Fruit fly (Drosophila melanogaster) whole organism, embryonic: ENCODE data around the gene Fkbp59.

Experiments used
- Asciz ChIP-seq: fragments of 200-800 bp; sonication (Bioruptor generic); optimal IDR thresholded peaks from 2 replicates; lab custom pipeline; 2017; ENCODE audit warnings: missing biosample characterization, mild to moderate bottlenecking, missing genetic modification characterization, missing genetic modification reagents
- Awh ChIP-seq: fragments of 200-800 bp; sonication (Bioruptor generic); IDR thresholded peaks from 2 replicates; pipeline ENCODE4, ENCODE4 v1.3.6; 2022; ENCODE audit warnings: missing biosample characterization, missing genetic modification characterization
- B-H2 ChIP-seq: fragments of 200-800 bp; sonication (Bioruptor generic); optimal IDR thresholded peaks from 2 replicates; lab custom pipeline; 2018; ENCODE audit warnings: missing biosample characterization, mild to moderate bottlenecking, missing genetic modification characterization
- CG10565 ChIP-seq: fragments of 200-800 bp; sonication (Bioruptor generic); optimal IDR thresholded peaks from 3 replicates; lab custom pipeline; 2016; ENCODE audit warnings: missing biosample characterization, mild to moderate bottlenecking, missing genetic modification characterization
- CG11093 ChIP-seq: fragments of 200-800 bp; sonication (Bioruptor generic); IDR thresholded peaks from 3 replicates; pipeline ENCODE4 v1.3.6; 2022; ENCODE audit warnings: missing biosample characterization, missing genetic modification characterization
- CG11456 ChIP-seq: fragments of 200-800 bp; sonication (Bioruptor generic); IDR thresholded peaks from 3 replicates; pipeline ENCODE4 v1.3.6; 2022; ENCODE audit warnings: missing biosample characterization, missing genetic modification characterization
- CG11560 ChIP-seq: fragments of 200-800 bp; sonication (Bioruptor generic); IDR thresholded peaks from 3 replicates; pipeline ENCODE4 v1.3.6; 2022; ENCODE audit warnings: missing biosample characterization, missing genetic modification characterization
- CG11696 ChIP-seq: fragments of 200-800 bp; sonication (Bioruptor generic); IDR thresholded peaks from 2 replicates; pipeline ENCODE4 v1.3.6; 2022; ENCODE audit warnings: missing biosample characterization, missing genetic modification characterization
- CG1233 ChIP-seq: fragments of 200-800 bp; sonication (Bioruptor generic); optimal IDR thresholded peaks from 4 replicates; lab custom pipeline; 2018; ENCODE audit warnings: missing biosample characterization, mild to moderate bottlenecking, missing genetic modification characterization
- CG13287 ChIP-seq: fragments of 200-800 bp; sonication (Bioruptor generic); IDR thresholded peaks from 2 replicates; pipeline ENCODE4 v1.3.6; 2022; ENCODE audit warnings: missing biosample characterization, missing genetic modification characterization; ENCODE audit not compliant: partially characterized antibody
- CG13775 ChIP-seq: fragments of 200-800 bp; sonication (Bioruptor generic); optimal IDR thresholded peaks from 3 replicates; lab custom pipeline; 2017; ENCODE audit warnings: missing biosample characterization, mild to moderate bottlenecking, missing genetic modification characterization
- CG15601 ChIP-seq: fragments of 200-800 bp; sonication (Bioruptor generic); optimal IDR thresholded peaks from 3 replicates; lab custom pipeline; 2019; ENCODE audit warnings: missing biosample characterization, mild to moderate bottlenecking, missing genetic modification characterization, moderate library complexity
- CG16779 ChIP-seq: fragments of 200-800 bp; sonication (Bioruptor generic); IDR thresholded peaks from 2 replicates; pipeline ENCODE4 v1.3.6; 2022; ENCODE audit warnings: missing biosample characterization, missing genetic modification characterization
- CG31388 ChIP-seq: fragments of 200-800 bp; sonication (Bioruptor generic); optimal IDR thresholded peaks from 2 replicates; lab custom pipeline; 2016; ENCODE audit warnings: missing biosample characterization, missing genetic modification characterization
- CG32532 ChIP-seq: fragments of 200-800 bp; sonication (Bioruptor generic); IDR thresholded peaks from 2 replicates; pipeline ENCODE4 v1.3.6; 2022; ENCODE audit warnings: missing biosample characterization, missing genetic modification characterization
- CG3838 ChIP-seq: fragments of 200-800 bp; sonication (Bioruptor generic); optimal IDR thresholded peaks from 3 replicates; lab custom pipeline; 2016; ENCODE audit warnings: missing biosample characterization, missing genetic modification characterization
- CG4730 ChIP-seq: fragments of 200-800 bp; sonication (Bioruptor generic); IDR thresholded peaks from 2 replicates; pipeline ENCODE4 v1.3.6; 2022; ENCODE audit warnings: missing biosample characterization, missing genetic modification characterization
- CG6175 ChIP-seq: fragments of 200-800 bp; sonication (Bioruptor generic); IDR thresholded peaks from 3 replicates; pipeline ENCODE4 v1.3.6; 2022; ENCODE audit warnings: missing biosample characterization, missing genetic modification characterization
- CG7963 ChIP-seq: fragments of 200-800 bp; sonication (Bioruptor generic); IDR thresholded peaks from 3 replicates; pipeline ENCODE4 v1.3.6; 2022; ENCODE audit warnings: missing biosample characterization, missing genetic modification characterization; ENCODE audit not compliant: partially characterized antibody
- Dad ChIP-seq: fragments of 200-800 bp; sonication (Bioruptor generic); optimal IDR thresholded peaks from 3 replicates; lab custom pipeline; 2016; ENCODE audit warnings: missing biosample characterization, missing genetic modification characterization
- Dip2 ChIP-seq: fragments of 200-800 bp; sonication (Bioruptor generic); IDR thresholded peaks from 2 replicates; pipeline ENCODE4 v1.3.6; 2022; ENCODE audit warnings: missing biosample characterization, missing genetic modification characterization
- Dp ChIP-seq: fragments of 200-800 bp; sonication (Bioruptor generic); optimal IDR thresholded peaks from 2 replicates; lab custom pipeline; 2018; ENCODE audit warnings: missing biosample characterization, mild to moderate bottlenecking, missing genetic modification characterization, moderate library complexity
- Fer1 ChIP-seq: fragments of 200-800 bp; sonication (Bioruptor generic); optimal IDR thresholded peaks from 2 replicates; lab custom pipeline; 2017; ENCODE audit warnings: missing biosample characterization, mild to moderate bottlenecking, missing genetic modification characterization
- HLH3B ChIP-seq: fragments of 200-800 bp; sonication (Bioruptor generic); IDR thresholded peaks from 2 replicates; pipeline ENCODE4 v1.3.6; 2022; ENCODE audit warnings: missing biosample characterization, missing genetic modification characterization
- Med ChIP-seq: fragments of 200-800 bp; sonication (Bioruptor generic); peaks from one replicate; lab custom pipeline; 2016; ENCODE audit warnings: missing biosample characterization, missing genetic modification characterization, mild to moderate bottlenecking, inconsistent platforms, moderate library complexity
- Opbp ChIP-seq: fragments of 200-800 bp; sonication (Bioruptor generic); IDR thresholded peaks from 3 replicates; pipeline ENCODE4 v1.3.6; 2022; ENCODE audit warnings: missing biosample characterization, missing genetic modification characterization; ENCODE audit not compliant: partially characterized antibody
- Poxn ChIP-seq: fragments of 200-800 bp; sonication (Bioruptor generic); IDR thresholded peaks from 2 replicates; pipeline ENCODE4 v1.3.6; 2022; ENCODE audit warnings: missing biosample characterization, missing genetic modification characterization
- Ptx1 ChIP-seq: fragments of 200-800 bp; sonication (Bioruptor generic); IDR thresholded peaks from 2 replicates; pipeline ENCODE4 v1.3.6; 2022; ENCODE audit warnings: missing biosample characterization, missing genetic modification characterization
- Ravus ChIP-seq: fragments of 200-800 bp; sonication (Bioruptor generic); IDR thresholded peaks from 2 replicates; pipeline ENCODE4 v1.3.6; 2022; ENCODE audit warnings: missing biosample characterization, missing genetic modification characterization
- TFAM ChIP-seq: fragments of 200-800 bp; sonication (Bioruptor generic); optimal IDR thresholded peaks from 2 replicates; lab custom pipeline; 2017; ENCODE audit warnings: missing biosample characterization, missing genetic modification characterization, inconsistent platforms
- Taf1 ChIP-seq: fragments of 200-800 bp; sonication (Bioruptor generic); IDR thresholded peaks from 2 replicates; pipeline ENCODE4 v1.3.6; 2022; ENCODE audit warnings: missing biosample characterization, missing genetic modification characterization
- al ChIP-seq: fragments of 200-800 bp; sonication (Bioruptor generic); IDR thresholded peaks from 2 replicates; pipeline ENCODE4 v1.3.6; 2022; ENCODE audit warnings: missing biosample characterization, missing genetic modification characterization
- ap ChIP-seq: fragments of 200-800 bp; sonication (Bioruptor generic); IDR thresholded peaks from 2 replicates; pipeline ENCODE4 v1.3.6; 2022; ENCODE audit warnings: missing biosample characterization, missing genetic modification characterization
- ash1 ChIP-seq: fragments of 200-800 bp; sonication (Bioruptor generic); optimal IDR thresholded peaks from 2 replicates; lab custom pipeline; 2018; ENCODE audit warnings: missing biosample characterization, mild to moderate bottlenecking, missing genetic modification characterization
- br ChIP-seq: fragments of >200 bp; optimal IDR thresholded peaks from 2 replicates; lab custom pipeline; 2017
- crol ChIP-seq: fragments of 200-800 bp; sonication (Bioruptor generic); IDR thresholded peaks from 2 replicates; pipeline ENCODE4 v1.3.6; 2022; ENCODE audit warnings: missing biosample characterization, missing genetic modification characterization
- da ChIP-seq: fragments of 200-800 bp; sonication (Bioruptor generic); optimal IDR thresholded peaks from 2 replicates; lab custom pipeline; 2016; ENCODE audit warnings: missing biosample characterization, missing genetic modification characterization
- dmrt11E ChIP-seq: fragments of 200-800 bp; sonication (Bioruptor generic); optimal IDR thresholded peaks from 3 replicates; lab custom pipeline; 2018; ENCODE audit warnings: missing biosample characterization, mild to moderate bottlenecking, missing genetic modification characterization, moderate library complexity
- h ChIP-seq: fragments of >200 bp; optimal IDR thresholded peaks from 2 replicates; lab custom pipeline; 2017
- her ChIP-seq: fragments of 200-800 bp; sonication (Bioruptor generic); optimal IDR thresholded peaks from 2 replicates; lab custom pipeline; 2016; ENCODE audit warnings: missing biosample characterization, missing genetic modification characterization
- inv ChIP-seq: fragments of 200-800 bp; sonication (Bioruptor generic); IDR thresholded peaks from 2 replicates; pipeline ENCODE4 v1.3.6; 2022; ENCODE audit warnings: missing biosample characterization, missing genetic modification characterization; ENCODE audit not compliant: partially characterized antibody
- jigr1 ChIP-seq: fragments of 200-800 bp; sonication (Bioruptor generic); IDR thresholded peaks from 3 replicates; pipeline ENCODE4 v1.3.6; 2022; ENCODE audit warnings: missing biosample characterization, missing genetic modification characterization
- nerfin-2 ChIP-seq: fragments of 200-800 bp; sonication (Bioruptor generic); IDR thresholded peaks from 2 replicates; pipeline ENCODE4 v1.3.6; 2022; ENCODE audit warnings: missing biosample characterization, missing genetic modification characterization; ENCODE audit not compliant: partially characterized antibody
- prd ChIP-seq, 3 experiments: fragments of >200 bp in 2 of 3; fragments of 200-800 bp in 1 of 3; sonication (Bioruptor generic) in 1 of 3; optimal IDR thresholded peaks in 2 of 3; IDR thresholded peaks in 1 of 3; 2 replicates in 2 of 3; 3 replicates in 1 of 3; pipeline versions ENCODE4 v1.3.6 to Lab custom; 2017 to 2022; ENCODE audit warnings: missing biosample characterization in 1 of 3, missing genetic modification characterization in 1 of 3
- sc ChIP-seq, 3 experiments: fragments of >200 bp in 2 of 3; fragments of 200-800 bp in 1 of 3; sonication (Bioruptor generic) in 1 of 3; optimal IDR thresholded peaks; 2 replicates in 2 of 3; 3 replicates in 1 of 3; lab custom pipeline; 2017; ENCODE audit warnings: mild to moderate bottlenecking in 1 of 3, missing biosample characterization in 1 of 3, missing genetic modification characterization in 1 of 3, missing genetic modification reagents in 1 of 3
- slbo ChIP-seq: fragments of 200-800 bp; sonication (Bioruptor generic); IDR thresholded peaks from 2 replicates; pipeline ENCODE4 v1.3.6; 2022; ENCODE audit warnings: missing biosample characterization, missing genetic modification characterization
- sqz ChIP-seq: fragments of 200-800 bp; sonication (Bioruptor generic); optimal IDR thresholded peaks from 3 replicates; lab custom pipeline; 2018; ENCODE audit warnings: missing biosample characterization, mild to moderate bottlenecking, missing genetic modification characterization
- tin ChIP-seq: fragments of 200-800 bp; sonication (Bioruptor generic); optimal IDR thresholded peaks from 3 replicates; lab custom pipeline; 2016; ENCODE audit warnings: missing biosample characterization, missing genetic modification characterization
- tup ChIP-seq: fragments of 200-800 bp; sonication (Bioruptor generic); optimal IDR thresholded peaks from 2 replicates; lab custom pipeline; 2016; ENCODE audit warnings: missing biosample characterization, mild to moderate bottlenecking, missing genetic modification characterization, moderate library complexity
- zf30C ChIP-seq: fragments of 200-800 bp; sonication (Bioruptor generic); optimal IDR thresholded peaks from 3 replicates; lab custom pipeline; 2018; ENCODE audit warnings: missing biosample characterization, mild to moderate bottlenecking, missing genetic modification characterization
- zfh1 ChIP-seq: fragments of 200-800 bp; sonication (Bioruptor generic); IDR thresholded peaks from 3 replicates; pipeline ENCODE4 v1.3.6; 2022; ENCODE audit warnings: missing biosample characterization, missing genetic modification characterization

Gene Fkbp59

dm6 chr2L:9911783-9912182, 24.0 kb downstream of the Fkbp59 start (continued):
- TF ChIP-seq zf30C (GFP tag; lab: Kevin White, UChicago) (no peak), Ptx1 (GFP tag; lab: Robert Waterston, UW) (peak; percentile 50), da (GFP tag; lab: Kevin White, UChicago) (no peak), Taf1 (no peak), ap (GFP tag; lab: Robert Waterston, UW) (no peak), zfh1 (GFP tag; lab: Robert Waterston, UW) (peak; percentile 58; the same call in 2 of the 3 replicates), HLH3B (GFP tag; lab: Robert Waterston, UW) (peak; percentile 38; the same call in 1 of the 2 replicates), Awh (no peak), Dip2 (no peak), slbo (GFP tag; lab: Robert Waterston, UW) (peak; percentile 74), B-H2 (GFP tag; lab: Kevin White, UChicago) (no peak), Med (GFP tag; lab: Kevin White, UChicago) (peak; percentile 90), Dad (GFP tag; lab: Kevin White, UChicago) (no peak), CG11093 (GFP tag; lab: Robert Waterston, UW) (no peak), CG1233 (GFP tag; lab: Kevin White, UChicago) (no peak), ash1 (GFP tag; lab: Kevin White, UChicago) (no peak), h (lab: Kevin White, UChicago) (no peak), Opbp (GFP tag; lab: Robert Waterston, UW) (no peak), sc (optimal IDR thresholded peaks at IDR 0.05; lab: Kevin White, UChicago) (no peak), sc (GFP tag; optimal IDR thresholded peaks at IDR 0.05; lab: Kevin White, UChicago) (no peak), CG15601 (tag; lab: Kevin White, UChicago) (no peak), Poxn (no peak), CG11456 (GFP tag; lab: Robert Waterston, UW) (0 out of 3 replicates have a peak, but pooled peaks have one; percentile 34), nerfin-2 (GFP tag; lab: Robert Waterston, UW) (no peak), CG31388 (GFP tag; lab: Kevin White, UChicago) (no peak), dmrt11E (tag; lab: Kevin White, UChicago) (no peak), CG13287 (GFP tag; lab: Robert Waterston, UW) (peak; percentile 27; the same call in 1 of the 2 replicates), her (no peak), CG4730 (GFP tag; lab: Robert Waterston, UW) (no peak), al (GFP tag; lab: Robert Waterston, UW) (0 out of 2 replicates have a peak, but pooled peaks have one; percentile 8), CG11696 (GFP tag; lab: Robert Waterston, UW) (no peak), jigr1 (GFP tag; lab: Robert Waterston, UW) (no peak), CG6175 (GFP tag; lab: Robert Waterston, UW) (no peak), sqz (no peak), CG16779 (GFP tag; lab: Robert Waterston, UW) (no peak; the same call in 1 of the 2 replicates), br (no peak), CG10565 (GFP tag; lab: Kevin White, UChicago) (no peak), prd (optimal IDR thresholded peaks at IDR 0.05; lab: Kevin White, UChicago) (no peak), prd (GFP tag; IDR thresholded peaks at IDR 0.05; lab: Robert Waterston, UW) (0 out of 3 replicates have a peak, but pooled peaks have one; percentile 13), tup (GFP tag; lab: Kevin White, UChicago) (no peak), CG32532 (peak; percentile 15; the same call in 1 of the 2 replicates), CG13775 (no peak), CG3838 (GFP tag; lab: Kevin White, UChicago) (no peak), Fer1 (GFP tag; lab: Kevin White, UChicago) (no peak), crol (GFP tag; lab: Robert Waterston, UW) (peak; percentile 28; the same call in 1 of the 2 replicates), TFAM (GFP tag; lab: Kevin White, UChicago) (no peak), tin (GFP tag; lab: Kevin White, UChicago) (peak; percentile 39), inv (GFP tag; lab: Robert Waterston, UW) (no peak), CG7963 (no peak), Ravus (GFP tag; lab: Robert Waterston, UW) (no peak), Dp (no peak), Asciz (GFP tag; lab: Kevin White, UChicago) (no peak), CG11560 (no peak)
